Worm (Caenorhabditis elegans) whole organism, L4 larva: ENCODE measurements around the gene F46C8.3.

Experiments
- duxl-1 ChIP-seq: sonication (generic microtip); optimal IDR thresholded peaks from 2 replicates; lab custom pipeline; 2016; ENCODE audit warnings: mild to moderate bottlenecking, missing genetic modification characterization, moderate library complexity, missing compliant biosample characterization; ENCODE audit not compliant: poor library complexity
- dve-1 ChIP-seq: sonication (generic microtip); optimal IDR thresholded peaks from 2 replicates; lab custom pipeline; 2017; ENCODE audit warnings: antibody characterized with exemption, mild to moderate bottlenecking, missing genetic modification characterization, missing compliant biosample characterization; ENCODE audit not compliant: insufficient read depth
- jun-1 ChIP-seq: fragments of 150-350 bp; optimal IDR thresholded peaks from 2 replicates; lab custom pipeline; 2014; ENCODE audit warnings: missing biosample characterization, missing genetic modification reagents, missing genetic modification characterization
- mdl-1 ChIP-seq, 2 experiments: fragments of 150-350 bp in 1 of 2; sonication (generic microtip) in 1 of 2; optimal IDR thresholded peaks; 2 replicates each; lab custom pipeline; 2014 to 2017; ENCODE audit warnings: missing biosample characterization in 2 of 2, missing genetic modification characterization in 2 of 2
- nhr-10 ChIP-seq: fragments of 150-350 bp; optimal IDR thresholded peaks from 2 replicates; lab custom pipeline; 2014; ENCODE audit warnings: missing biosample characterization, missing genetic modification characterization
- nhr-237 ChIP-seq: sonication (generic microtip); optimal IDR thresholded peaks from 2 replicates; lab custom pipeline; 2017; ENCODE audit warnings: missing biosample characterization, missing genetic modification characterization
- pqm-1 ChIP-seq: sonication (generic microtip); optimal IDR thresholded peaks from 2 replicates; lab custom pipeline; 2017; ENCODE audit warnings: missing biosample characterization, missing genetic modification characterization
- skn-1 ChIP-seq: fragments of 150-350 bp; optimal IDR thresholded peaks from 2 replicates; lab custom pipeline; 2014; ENCODE audit warnings: missing biosample characterization, missing genetic modification characterization
- unc-130 ChIP-seq: sonication (generic microtip); optimal IDR thresholded peaks from 2 replicates; lab custom pipeline; 2016; ENCODE audit warnings: missing genetic modification reagents, missing genetic modification characterization, missing compliant biosample characterization
- unc-39 ChIP-seq: sonication (generic microtip); optimal IDR thresholded peaks from 2 replicates; lab custom pipeline; 2017; ENCODE audit warnings: missing biosample characterization, missing genetic modification characterization
- unc-62 ChIP-seq, 3 experiments: fragments of 150-350 bp in 1 of 3; sonication (generic microtip); optimal IDR thresholded peaks in 2 of 3; peaks in 1 of 3; 1 replicate in 1 of 3; 2 replicates in 2 of 3; lab custom pipeline; 2014 to 2017; ENCODE audit warnings: missing biosample characterization in 3 of 3, missing genetic modification characterization in 3 of 3, missing genetic modification reagents in 3 of 3, missing genotype in 1 of 3

- TF ChIP-seq pqm-1 (tag; lab: Kevin White, UChicago), result peak; percentile 36
- no peak for TF ChIP-seq jun-1 (tag; lab: Kevin White, UChicago)
- peak; percentile 2 for TF ChIP-seq unc-130 (GFP tag; lab: Kevin White, UChicago)
- peak; percentile 16 for TF ChIP-seq dve-1 (tag; lab: Kevin White, UChicago)
- no peak for TF ChIP-seq unc-39
- no peak for TF ChIP-seq nhr-237
- no peak for TF ChIP-seq mdl-1 (tag; optimal IDR thresholded peaks at IDR 0.05; lab: Kevin White, UChicago)
- TF ChIP-seq duxl-1, result peak; percentile 35
- no peak for TF ChIP-seq nhr-10 (tag; lab: Kevin White, UChicago)
- no peak for TF ChIP-seq unc-62 (GFP tag; optimal IDR thresholded peaks at IDR 0.05 in 1 of 2; lab: Kevin White, UChicago)
- no peak for TF ChIP-seq unc-62 (tag; optimal IDR thresholded peaks at IDR 0.05; lab: Kevin White, UChicago)
- no peak for TF ChIP-seq skn-1 (tag; lab: Kevin White, UChicago)
Observed at ce11 chrX:7569685-7570518, 44.5 kb downstream of the F46C8.3 start, which contains the start of gene apy-1.
